Worm (Caenorhabditis elegans): Measurements from ENCODE around the gene F14D7.14.

- no peak for TF ChIP-seq fos-1 (tag; optimal IDR thresholded peaks at IDR 0.05)
- TF ChIP-seq tbx-2 (tag; optimal IDR thresholded peaks at IDR 0.05): no peak
- TF ChIP-seq nhr-12 (tag; optimal IDR thresholded peaks at IDR 0.05): no peak
- no peak for TF ChIP-seq ceh-82 (tag; optimal IDR thresholded peaks at IDR 0.05)
- no peak for TF ChIP-seq nhr-237 (tag; optimal IDR thresholded peaks at IDR 0.05)
- TF ChIP-seq nhr-77 (tag; optimal IDR thresholded peaks at IDR 0.05): no peak
- no peak for TF ChIP-seq skn-1 (tag; optimal IDR thresholded peaks at IDR 0.05)
- no peak for TF ChIP-seq lin-39 (tag; optimal IDR thresholded peaks at IDR 0.05)
- no peak for TF ChIP-seq egl-27 (tag; optimal IDR thresholded peaks at IDR 0.05)
- no peak for TF ChIP-seq pha-4 (tag; optimal IDR thresholded peaks at IDR 0.05)
- TF ChIP-seq lsy-12 (tag; optimal IDR thresholded peaks at IDR 0.05): no peak
- TF ChIP-seq nfya-1 (tag; optimal IDR thresholded peaks at IDR 0.05; ENCODE audit: insufficient read depth): no peak
- TF ChIP-seq R02D3.7 (tag; optimal IDR thresholded peaks at IDR 0.05): no peak
Measured at ce11 chrV:14270729-14271128, 39.0 kb upstream of the F14D7.14 start, which contains the start of gene F40G12.5.
